Fruit fly (Drosophila melanogaster): ENCODE data around the gene AstCC.

dm6 chr2L:11049723-11050122, 35.3 kb downstream of the AstCC start:
- TF ChIP-seq insv (optimal IDR thresholded peaks at IDR 0.05) (no peak), psq (optimal IDR thresholded peaks at IDR 0.05) (no peak), ttk (optimal IDR thresholded peaks at IDR 0.05) (no peak), Sin3A (optimal IDR thresholded peaks at IDR 0.05) (no peak)
